Fruit fly (Drosophila melanogaster) Kc167 (cell line): ENCODE measurements around the gene Nazo.

Experiments
- Myc ChIP-seq: fragments of >200 bp; optimal IDR thresholded peaks from 2 replicates; lab custom pipeline; 2017; ENCODE audit warnings: missing external identifiers
- Sin3A ChIP-seq: fragments of >200 bp; optimal IDR thresholded peaks from 2 replicates; lab custom pipeline; 2018; ENCODE audit warnings: missing external identifiers
- h ChIP-seq: fragments of >200 bp; optimal IDR thresholded peaks from 3 replicates; lab custom pipeline; 2018; ENCODE audit warnings: missing external identifiers
- insv ChIP-seq: fragments of >200 bp; optimal IDR thresholded peaks from 3 replicates; lab custom pipeline; 2018; ENCODE audit warnings: missing external identifiers
- psq ChIP-seq: fragments of >200 bp; optimal IDR thresholded peaks from 2 replicates; lab custom pipeline; 2017; ENCODE audit warnings: missing external identifiers
- ttk ChIP-seq: sonication (Bioruptor generic); optimal IDR thresholded peaks from 2 replicates; lab custom pipeline; 2017; ENCODE audit warnings: missing external identifiers

Gene Nazo

dm6 chr3R:8334982-8335381 lies 47.3 kb downstream of the Nazo start:
- TF ChIP-seq insv (lab: Kevin White, UChicago) (no peak), h (no peak), ttk (lab: Kevin White, UChicago) (no peak), Myc (no peak), Sin3A (lab: Kevin White, UChicago) (no peak), psq (no peak)

dm6 chr3R:8336012-8336567 lies 48.4 kb downstream of the Nazo start:
- TF ChIP-seq insv (lab: Kevin White, UChicago) = no peak
- TF ChIP-seq Myc = no peak
- TF ChIP-seq psq = no peak
- TF ChIP-seq Sin3A (lab: Kevin White, UChicago) = no peak
- no peak for TF ChIP-seq h
